Fruit fly (Drosophila melanogaster) whole organism, embryonic: ENCODE results near the gene CG9029.

Experiments used
- CG10431 ChIP-seq: fragments of 200-800 bp; sonication (Bioruptor generic); optimal IDR thresholded peaks from 3 replicates; lab custom pipeline; 2018; ENCODE audit warnings: missing biosample characterization, mild to moderate bottlenecking, missing genetic modification characterization
- CG10979 ChIP-seq: fragments of 200-800 bp; sonication (Bioruptor generic); optimal IDR thresholded peaks from 2 replicates; lab custom pipeline; 2018; ENCODE audit warnings: missing biosample characterization, mild to moderate bottlenecking, missing genetic modification characterization, moderate library complexity
- CG11085 ChIP-seq: fragments of 200-800 bp; sonication (Bioruptor generic); IDR thresholded peaks from 2 replicates; pipeline ENCODE4 v1.3.6; 2022; ENCODE audit warnings: missing biosample characterization, missing genetic modification characterization
- CG11456 ChIP-seq: fragments of 200-800 bp; sonication (Bioruptor generic); IDR thresholded peaks from 3 replicates; pipeline ENCODE4 v1.3.6; 2022; ENCODE audit warnings: missing biosample characterization, missing genetic modification characterization
- CG11504 ChIP-seq: fragments of 200-800 bp; sonication (Bioruptor generic); optimal IDR thresholded peaks from 3 replicates; lab custom pipeline; 2019; ENCODE audit warnings: missing biosample characterization, mild to moderate bottlenecking, missing genetic modification characterization, moderate library complexity
- CG12219 ChIP-seq: fragments of 200-800 bp; sonication (Bioruptor generic); optimal IDR thresholded peaks from 3 replicates; lab custom pipeline; 2018; ENCODE audit warnings: missing biosample characterization, mild to moderate bottlenecking, missing genetic modification characterization
- CG12391 ChIP-seq: fragments of 200-800 bp; sonication (Bioruptor generic); optimal IDR thresholded peaks from 3 replicates; lab custom pipeline; 2018; ENCODE audit warnings: missing biosample characterization, mild to moderate bottlenecking, missing genetic modification characterization, moderate library complexity
- CG15601 ChIP-seq: fragments of 200-800 bp; sonication (Bioruptor generic); optimal IDR thresholded peaks from 3 replicates; lab custom pipeline; 2019; ENCODE audit warnings: missing biosample characterization, mild to moderate bottlenecking, missing genetic modification characterization, moderate library complexity
- CG17612 ChIP-seq: fragments of 200-800 bp; sonication (Bioruptor generic); IDR thresholded peaks from 2 replicates; pipeline ENCODE4 v1.3.6; 2022; ENCODE audit warnings: missing biosample characterization, missing genetic modification characterization
- CG17802 ChIP-seq: fragments of 200-800 bp; sonication (Bioruptor generic); optimal IDR thresholded peaks from 2 replicates; lab custom pipeline; 2018; ENCODE audit warnings: missing biosample characterization, mild to moderate bottlenecking, missing genetic modification characterization, moderate library complexity
- CG18619 ChIP-seq: fragments of 200-800 bp; sonication (Bioruptor generic); optimal IDR thresholded peaks from 3 replicates; lab custom pipeline; 2017; ENCODE audit warnings: missing biosample characterization, mild to moderate bottlenecking, missing genetic modification characterization
- CG2129 ChIP-seq: fragments of 200-800 bp; sonication (Bioruptor generic); IDR thresholded peaks from 2 replicates; pipeline ENCODE4 v1.3.6; 2022; ENCODE audit warnings: missing biosample characterization, missing genetic modification characterization; ENCODE audit not compliant: partially characterized antibody
- CG2199 ChIP-seq: fragments of 200-800 bp; sonication (Bioruptor generic); IDR thresholded peaks from 3 replicates; pipeline ENCODE4 v1.3.6; 2022; ENCODE audit warnings: missing biosample characterization, missing genetic modification characterization
- CG2875 ChIP-seq: fragments of 200-800 bp; sonication (Bioruptor generic); optimal IDR thresholded peaks from 2 replicates; lab custom pipeline; 2017; ENCODE audit warnings: missing biosample characterization, mild to moderate bottlenecking, missing genetic modification characterization, missing genetic modification reagents
- CG30020 ChIP-seq: fragments of 200-800 bp; optimal IDR thresholded peaks from 2 replicates; lab custom pipeline; 2019; ENCODE audit warnings: missing biosample characterization, mild to moderate bottlenecking, missing genetic modification characterization, moderate library complexity
- CG30403 ChIP-seq: fragments of 200-800 bp; sonication (Bioruptor generic); optimal IDR thresholded peaks from 3 replicates; lab custom pipeline; 2016; ENCODE audit warnings: missing biosample characterization, missing genetic modification characterization
- CG31365 ChIP-seq: fragments of 200-800 bp; sonication (Bioruptor generic); optimal IDR thresholded peaks from 2 replicates; lab custom pipeline; 2018; ENCODE audit warnings: missing biosample characterization, mild to moderate bottlenecking, missing genetic modification characterization
- CG4424 ChIP-seq: fragments of 200-800 bp; sonication (Bioruptor generic); optimal IDR thresholded peaks from 3 replicates; lab custom pipeline; 2016; ENCODE audit warnings: missing biosample characterization, missing genetic modification characterization
- CG4820 ChIP-seq: fragments of 200-800 bp; sonication (Bioruptor generic); optimal IDR thresholded peaks from 3 replicates; lab custom pipeline; 2016; ENCODE audit warnings: missing biosample characterization, missing genetic modification characterization
- CG6765 ChIP-seq: fragments of 200-800 bp; sonication (Bioruptor generic); optimal IDR thresholded peaks from 3 replicates; lab custom pipeline; 2017; ENCODE audit warnings: missing biosample characterization, mild to moderate bottlenecking, missing genetic modification characterization
- CG7987 ChIP-seq: fragments of 200-800 bp; sonication (Bioruptor generic); optimal IDR thresholded peaks from 2 replicates; lab custom pipeline; 2018; ENCODE audit warnings: missing biosample characterization, mild to moderate bottlenecking, missing genetic modification characterization, moderate library complexity
- CG8359 ChIP-seq: fragments of 200-800 bp; sonication (Bioruptor generic); optimal IDR thresholded peaks from 2 replicates; lab custom pipeline; 2017; ENCODE audit warnings: missing biosample characterization, mild to moderate bottlenecking, missing genetic modification characterization, borderline replicate concordance
- CG8944 ChIP-seq: fragments of 200-800 bp; sonication (Bioruptor generic); optimal IDR thresholded peaks from 3 replicates; lab custom pipeline; 2016; ENCODE audit warnings: missing biosample characterization, missing genetic modification characterization
- CHES-1-like ChIP-seq: fragments of 200-800 bp; sonication (Bioruptor generic); optimal IDR thresholded peaks from 2 replicates; lab custom pipeline; 2016; ENCODE audit warnings: missing biosample characterization, missing genetic modification characterization
- CrebB ChIP-seq: fragments of 200-800 bp; sonication (Bioruptor generic); optimal IDR thresholded peaks from 3 replicates; lab custom pipeline; 2018; ENCODE audit warnings: missing biosample characterization, mild to moderate bottlenecking, missing genetic modification characterization
- Dfd ChIP-seq, 2 experiments: fragments of >200 bp; optimal IDR thresholded peaks; 2 replicates each; lab custom pipeline; 2017; ENCODE audit warnings: missing biosample characterization in 2 of 2, missing genetic modification characterization in 2 of 2
- ERR ChIP-seq: fragments of 200-800 bp; sonication (Bioruptor generic); optimal IDR thresholded peaks from 2 replicates; lab custom pipeline; 2016; ENCODE audit warnings: missing biosample characterization, missing genetic modification characterization
- Hr51 ChIP-seq, 2 experiments: fragments of 200-800 bp; sonication (Bioruptor generic); optimal IDR thresholded peaks; 2 replicates in 1 of 2; 3 replicates in 1 of 2; lab custom pipeline; 2016 to 2018; ENCODE audit warnings: missing biosample characterization in 2 of 2, missing genetic modification characterization in 2 of 2, mild to moderate bottlenecking in 1 of 2, moderate library complexity in 1 of 2
- NC2β ChIP-seq: fragments of 200-800 bp; sonication (Bioruptor generic); optimal IDR thresholded peaks from 2 replicates; lab custom pipeline; 2016; ENCODE audit warnings: missing biosample characterization, missing genetic modification characterization
- Nf-YC ChIP-seq: fragments of 200-800 bp; optimal IDR thresholded peaks from 3 replicates; lab custom pipeline; 2019; ENCODE audit warnings: missing biosample characterization, mild to moderate bottlenecking, missing genetic modification characterization, moderate library complexity
- Side ChIP-seq: fragments of 200-800 bp; sonication (Bioruptor generic); optimal IDR thresholded peaks from 2 replicates; lab custom pipeline; 2016; ENCODE audit warnings: missing biosample characterization, missing genetic modification characterization
- Spps ChIP-seq: fragments of 200-800 bp; sonication (Bioruptor generic); optimal IDR thresholded peaks from 2 replicates; lab custom pipeline; 2018; ENCODE audit warnings: missing biosample characterization, mild to moderate bottlenecking, missing genetic modification characterization
- Xrp1 ChIP-seq: fragments of 200-800 bp; sonication (Bioruptor generic); IDR thresholded peaks from 2 replicates; pipeline ENCODE4 v1.3.6; 2022; ENCODE audit warnings: missing biosample characterization, missing genetic modification characterization
- al ChIP-seq: fragments of 200-800 bp; sonication (Bioruptor generic); IDR thresholded peaks from 2 replicates; pipeline ENCODE4 v1.3.6; 2022; ENCODE audit warnings: missing biosample characterization, missing genetic modification characterization
- bowl ChIP-seq: fragments of 200-800 bp; sonication (Bioruptor generic); IDR thresholded peaks from 2 replicates; pipeline ENCODE4 v1.3.6; 2022; ENCODE audit warnings: missing biosample characterization, missing genetic modification characterization
- chm ChIP-seq: fragments of 200-800 bp; sonication (Bioruptor generic); IDR thresholded peaks from 2 replicates; pipeline ENCODE4 v1.3.6; 2022; ENCODE audit warnings: missing biosample characterization, missing genetic modification characterization
- dmrt11E ChIP-seq: fragments of 200-800 bp; sonication (Bioruptor generic); optimal IDR thresholded peaks from 3 replicates; lab custom pipeline; 2018; ENCODE audit warnings: missing biosample characterization, mild to moderate bottlenecking, missing genetic modification characterization, moderate library complexity
- fd102C ChIP-seq: fragments of 200-800 bp; sonication (Bioruptor generic); optimal IDR thresholded peaks from 2 replicates; lab custom pipeline; 2018; ENCODE audit warnings: missing biosample characterization, mild to moderate bottlenecking, missing genetic modification characterization, moderate library complexity
- fru ChIP-seq: fragments of >200 bp; optimal IDR thresholded peaks from 2 replicates; lab custom pipeline; 2017
- ftz-f1 ChIP-seq: fragments of 200-800 bp; sonication (Bioruptor generic); optimal IDR thresholded peaks from 2 replicates; lab custom pipeline; 2016; ENCODE audit warnings: missing biosample characterization, missing genetic modification characterization
- her ChIP-seq: fragments of 200-800 bp; sonication (Bioruptor generic); optimal IDR thresholded peaks from 2 replicates; lab custom pipeline; 2016; ENCODE audit warnings: missing biosample characterization, missing genetic modification characterization
- jing ChIP-seq: fragments of 200-800 bp; sonication (Bioruptor generic); optimal IDR thresholded peaks from 2 replicates; lab custom pipeline; 2018; ENCODE audit warnings: missing biosample characterization, mild to moderate bottlenecking, missing genetic modification characterization
- luna ChIP-seq: fragments of 200-800 bp; sonication (Bioruptor generic); optimal IDR thresholded peaks from 2 replicates; lab custom pipeline; 2016; ENCODE audit warnings: missing biosample characterization, missing genetic modification characterization
- pita ChIP-seq: fragments of 200-800 bp; sonication (Bioruptor generic); optimal IDR thresholded peaks from 2 replicates; lab custom pipeline; 2017; ENCODE audit warnings: missing biosample characterization, mild to moderate bottlenecking, missing genetic modification characterization
- ranshi ChIP-seq: fragments of 200-800 bp; sonication (Bioruptor generic); IDR thresholded peaks from 2 replicates; pipeline ENCODE4 v1.3.6; 2022; ENCODE audit warnings: missing biosample characterization, missing genetic modification characterization
- salm ChIP-seq: fragments of 200-800 bp; sonication (Bioruptor generic); optimal IDR thresholded peaks from 2 replicates; lab custom pipeline; 2018; ENCODE audit warnings: missing biosample characterization, mild to moderate bottlenecking, missing genetic modification characterization
- sima ChIP-seq: fragments of 200-800 bp; sonication (Bioruptor generic); optimal IDR thresholded peaks from 2 replicates; lab custom pipeline; 2016; ENCODE audit warnings: missing biosample characterization, missing genetic modification characterization
- twi ChIP-seq: fragments of 200-800 bp; optimal IDR thresholded peaks from 2 replicates; lab custom pipeline; 2019; ENCODE audit warnings: missing biosample characterization, mild to moderate bottlenecking, missing genetic modification characterization, moderate library complexity
- yki ChIP-seq: fragments of >200 bp; optimal IDR thresholded peaks from 3 replicates; lab custom pipeline; 2018

The CG9029 gene

DNA sequence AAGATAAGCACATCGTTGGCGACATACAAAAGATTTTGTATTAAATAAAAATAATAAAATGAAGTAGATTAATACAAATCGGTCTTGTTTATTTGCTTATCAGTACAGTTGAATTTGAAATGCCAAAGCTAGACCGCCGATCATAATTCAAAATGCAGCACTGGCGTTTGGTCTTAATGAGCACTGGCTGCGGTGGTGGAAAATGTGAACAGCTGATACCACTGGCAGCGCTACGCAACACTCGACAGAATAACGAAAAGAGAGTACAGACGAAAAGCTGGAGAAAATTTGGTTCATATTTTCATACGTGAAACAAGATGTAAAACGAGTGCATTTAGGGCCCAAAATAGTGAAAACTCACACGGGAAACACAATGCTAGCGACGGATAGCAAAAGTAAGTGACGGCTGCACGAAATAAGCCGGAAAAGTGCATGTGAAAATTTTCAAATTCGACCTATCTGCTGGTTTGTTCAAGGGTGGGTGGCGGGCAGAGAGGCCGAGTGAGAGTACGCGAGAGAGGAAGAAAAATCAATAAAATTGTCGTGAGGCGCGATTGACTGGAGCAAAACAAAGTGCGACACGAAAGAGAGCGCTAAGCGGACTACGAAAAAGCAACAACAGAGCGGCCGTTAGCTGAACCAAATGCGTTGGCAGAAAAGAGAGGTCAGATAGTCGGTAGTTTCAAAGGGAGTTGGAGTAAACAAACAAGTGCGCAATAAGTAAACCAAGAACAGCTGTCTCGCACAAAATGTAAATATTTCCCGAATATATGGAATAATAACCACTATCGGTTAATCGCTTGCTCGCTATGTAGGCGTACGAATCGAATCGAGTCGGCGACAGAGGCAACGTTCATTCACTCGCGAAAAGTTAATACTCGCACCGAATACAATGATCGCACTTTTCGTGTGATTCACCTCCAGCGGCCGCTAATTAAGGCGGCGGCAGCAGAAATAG, 21.4 kb downstream of the CG9029 start, which contains the start of gene bchs (continued):
- TF ChIP-seq dmrt11E (peak; percentile 77), luna (GFP tag; lab: Kevin White, UChicago) (peak; percentile 78), CG30403 (GFP tag; lab: Kevin White, UChicago) (peak; percentile 22), CG11504 (tag; lab: Kevin White, UChicago) (no peak), CG10431 (GFP tag; lab: Kevin White, UChicago) (no peak), CG18619 (GFP tag; lab: Kevin White, UChicago) (peak; percentile 93), CG2199 (peak; percentile 52), CG7987 (GFP tag; lab: Kevin White, UChicago) (peak; percentile 92), bowl (GFP tag; lab: Robert Waterston, UW) (peak; percentile 78), Nf-YC (tag; lab: Kevin White, UChicago) (no peak), CG15601 (peak; percentile 97), CG11085 (GFP tag; lab: Robert Waterston, UW) (peak; percentile 40; the same call in 1 of the 2 replicates), CG2129 (GFP tag; lab: Robert Waterston, UW) (no peak), CG11456 (GFP tag; lab: Robert Waterston, UW) (peak; percentile 74; the same call in 2 of the 3 replicates), ERR (GFP tag; lab: Kevin White, UChicago) (peak; percentile 75), ftz-f1 (no peak), Hr51 (GFP tag; optimal IDR thresholded peaks at IDR 0.05; lab: Kevin White, UChicago) (peak in 1 of 2 experiments; percentile 72), twi (tag; lab: Kevin White, UChicago) (no peak), CG2875 (peak; percentile 99), fru (lab: Kevin White, UChicago) (no peak), Xrp1 (GFP tag; lab: Robert Waterston, UW) (peak; percentile 94), CG4424 (no peak), CG4820 (GFP tag; lab: Kevin White, UChicago) (peak; percentile 68), fd102C (GFP tag; lab: Kevin White, UChicago) (peak; percentile 79), NC2β (GFP tag; lab: Kevin White, UChicago) (peak; percentile 83), CG30020 (no peak), CG17612 (GFP tag; lab: Robert Waterston, UW) (peak; percentile 39; the same call in 1 of the 2 replicates), CrebB (peak; percentile 96), pita (GFP tag; lab: Kevin White, UChicago) (no peak), CG8359 (peak; percentile 82), sima (peak; percentile 59), chm (GFP tag; lab: Robert Waterston, UW) (peak; percentile 96), CHES-1-like (GFP tag; lab: Kevin White, UChicago) (peak; percentile 90), al (no peak), CG17802 (tag; lab: Kevin White, UChicago) (peak; percentile 62), her (peak; percentile 90), Side (GFP tag; lab: Kevin White, UChicago) (peak; percentile 87), CG8944 (GFP tag; lab: Kevin White, UChicago) (peak; percentile 70), CG31365 (tag; lab: Kevin White, UChicago) (peak; percentile 89), ranshi (GFP tag; lab: Robert Waterston, UW) (peak; percentile 84; the same call in 1 of the 2 replicates), jing (peak; percentile 40), CG12391 (peak; percentile 57), CG10979 (tag; lab: Kevin White, UChicago) (peak; percentile 68), salm (tag; lab: Kevin White, UChicago) (peak; percentile 93), CG6765 (GFP tag; lab: Kevin White, UChicago) (peak; percentile 92), Dfd (GFP tag; optimal IDR thresholded peaks at IDR 0.05; lab: Kevin White, UChicago) (no peak), yki (lab: Kevin White, UChicago) (no peak), Spps (tag; lab: Kevin White, UChicago) (peak; percentile 76), CG12219 (GFP tag; lab: Kevin White, UChicago) (peak; percentile 88)
